Fruit fly (Drosophila melanogaster): ENCODE measurements around the gene Ccp84Ae.

Gene Ccp84Ae

dm6 chr3R:6723537-6724171 lies 32.1 kb upstream of the Ccp84Ae start (continued):
- TF ChIP-seq run (tag; optimal IDR thresholded peaks at IDR 0.05) = no peak
- no peak for TF ChIP-seq peb (GFP tag; IDR thresholded peaks at IDR 0.05)
- TF ChIP-seq BtbVII (GFP tag; optimal IDR thresholded peaks at IDR 0.05) = no peak
- no peak for TF ChIP-seq bowl (GFP tag; IDR thresholded peaks at IDR 0.05)
- no peak for TF ChIP-seq kni (GFP tag; optimal IDR thresholded peaks at IDR 0.05)
- TF ChIP-seq Aef1 (GFP tag; IDR thresholded peaks at IDR 0.05) = no peak
- TF ChIP-seq gcm (GFP tag; optimal IDR thresholded peaks at IDR 0.05) = no peak
- peak; percentile 27 for TF ChIP-seq Sox102F (GFP tag; optimal IDR thresholded peaks at IDR 0.05)
- TF ChIP-seq HLH3B (GFP tag; IDR thresholded peaks at IDR 0.05) = no peak
- no peak for TF ChIP-seq mld (GFP tag; IDR thresholded peaks at IDR 0.05; ENCODE audit: partially characterized antibody)
- no peak for TF ChIP-seq chinmo (GFP tag; IDR thresholded peaks at IDR 0.05; ENCODE audit: partially characterized antibody)
- TF ChIP-seq Mad (GFP tag; optimal IDR thresholded peaks at IDR 0.05) = no peak
- TF ChIP-seq CG34422 (GFP tag; IDR thresholded peaks at IDR 0.05) = no peak
- TF ChIP-seq Jarid2 (GFP tag; optimal IDR thresholded peaks at IDR 0.05) = no peak
- no peak for TF ChIP-seq pnt (GFP tag; optimal IDR thresholded peaks at IDR 0.05)
- peak in 1 of 2 experiments; percentile 94 for TF ChIP-seq tll (GFP tag; optimal IDR thresholded peaks at IDR 0.05)
- TF ChIP-seq E2f2 (GFP tag; IDR thresholded peaks at IDR 0.05) = no peak
- peak; percentile 25 for TF ChIP-seq CG15601 (tag; optimal IDR thresholded peaks at IDR 0.05)
- TF ChIP-seq CG9609 (GFP tag; optimal IDR thresholded peaks at IDR 0.05) = no peak
- TF ChIP-seq dan (GFP tag; IDR thresholded peaks at IDR 0.05) = no peak
- TF ChIP-seq unpg (GFP tag; optimal IDR thresholded peaks at IDR 0.05) = peak; percentile 28
- TF ChIP-seq vnd (GFP tag; IDR thresholded peaks at IDR 0.05; ENCODE audit: partially characterized antibody) = no peak
- TF ChIP-seq CG2116 (GFP tag; optimal IDR thresholded peaks at IDR 0.05) = no peak
- peak; percentile 21 for TF ChIP-seq CG30431 (GFP tag; optimal IDR thresholded peaks at IDR 0.05)
- TF ChIP-seq CrebB (tag; optimal IDR thresholded peaks at IDR 0.05) = no peak
- TF ChIP-seq CG15073 (GFP tag; optimal IDR thresholded peaks at IDR 0.05) = no peak
- TF ChIP-seq CG8281 (tag; optimal IDR thresholded peaks at IDR 0.05) = no peak
- 0 out of 2 replicates have a peak, but pooled peaks have one; percentile 22 for TF ChIP-seq CG17328 (GFP tag; IDR thresholded peaks at IDR 0.05)
- no peak for TF ChIP-seq mam (GFP tag; optimal IDR thresholded peaks at IDR 0.05)
- no peak for TF ChIP-seq Dll (GFP tag; IDR thresholded peaks at IDR 0.05; ENCODE audit: partially characterized antibody)
- TF ChIP-seq lola (GFP tag; optimal IDR thresholded peaks at IDR 0.05) = peak in 1 of 3 experiments; percentile 77
- peak; percentile 47 for TF ChIP-seq CG7839 (tag; optimal IDR thresholded peaks at IDR 0.05)
- peak; percentile 94 for TF ChIP-seq sens (GFP tag)
- peak; percentile 37 for TF ChIP-seq Xbp1 (GFP tag; optimal IDR thresholded peaks at IDR 0.05)
- TF ChIP-seq Lpt (GFP tag; optimal IDR thresholded peaks at IDR 0.05) = no peak

DNA sequence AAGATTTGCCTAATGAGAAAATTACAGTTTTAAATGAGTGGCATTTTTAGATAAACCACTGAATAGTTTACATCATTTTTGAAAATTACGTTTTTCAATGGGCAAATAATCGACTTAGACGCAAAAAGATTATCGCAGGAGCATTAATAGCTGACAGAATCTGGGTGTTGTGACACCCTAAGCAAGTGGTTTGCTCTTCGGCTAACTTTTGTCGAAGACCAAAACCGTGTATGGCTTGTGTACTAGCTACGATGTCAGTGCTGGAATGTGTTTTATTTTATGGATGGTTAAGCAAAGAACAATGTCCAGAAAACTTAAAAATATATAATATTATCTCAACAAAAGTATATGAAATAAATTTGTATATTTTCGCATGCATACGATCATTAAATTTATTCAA lies 17.3 kb upstream of the Ccp84Ae start:
- TF ChIP-seq CG1603 (tag; optimal IDR thresholded peaks at IDR 0.05) (peak; percentile 64), CG13287 (GFP tag; IDR thresholded peaks at IDR 0.05; ENCODE audit: partially characterized antibody) (peak; percentile 78), CG14860 (GFP tag; IDR thresholded peaks at IDR 0.05; ENCODE audit: partially characterized antibody) (no peak), zen (tag; optimal IDR thresholded peaks at IDR 0.05) (peak; percentile 36), pnt (GFP tag; optimal IDR thresholded peaks at IDR 0.05) (peak; percentile 6), slbo (GFP tag; IDR thresholded peaks at IDR 0.05) (peak; percentile 50), ato (GFP tag; IDR thresholded peaks at IDR 0.05; ENCODE audit: partially characterized antibody) (0 out of 2 replicates have a peak, but pooled peaks have one; percentile 31), CG10267 (tag; optimal IDR thresholded peaks at IDR 0.05) (peak; percentile 75), Dp (GFP tag; optimal IDR thresholded peaks at IDR 0.05) (peak; percentile 36), vnd (GFP tag; IDR thresholded peaks at IDR 0.05; ENCODE audit: partially characterized antibody) (0 out of 3 replicates have a peak, but pooled peaks have one; percentile 15), CG42726 (GFP tag; IDR thresholded peaks at IDR 0.05; ENCODE audit: partially characterized antibody) (peak; percentile 41; the same call in 1 of the 2 replicates), CG8290 (GFP tag; optimal IDR thresholded peaks at IDR 0.05) (peak; percentile 71), CG8290 (tag; optimal IDR thresholded peaks at IDR 0.05) (no peak), amos (GFP tag; IDR thresholded peaks at IDR 0.05; ENCODE audit: partially characterized antibody) (peak; percentile 48), btn (GFP tag; optimal IDR thresholded peaks at IDR 0.05) (no peak), CG11504 (tag; optimal IDR thresholded peaks at IDR 0.05) (peak; percentile 55), CG17361 (GFP tag; IDR thresholded peaks at IDR 0.05) (0 out of 3 replicates have a peak, but pooled peaks have one; percentile 22)
